Worm (Caenorhabditis elegans) whole organism, early embryonic: ENCODE results near the gene srab-8.

Experiments used
- F13C5.2 ChIP-seq: sonication (generic microtip); optimal IDR thresholded peaks from 2 replicates; lab custom pipeline; 2017; ENCODE audit warnings: mild to moderate bottlenecking, missing genetic modification characterization, inconsistent platforms, missing compliant biosample characterization
- ceh-36 ChIP-seq: sonication (generic microtip); optimal IDR thresholded peaks from 2 replicates; lab custom pipeline; 2016; ENCODE audit warnings: missing genetic modification characterization, inconsistent platforms, missing compliant biosample characterization
- flt-1 ChIP-seq: fragments of 200-800 bp; sonication (Bioruptor generic); IDR thresholded peaks from 2 replicates; pipeline ENCODE4 v1.3.6; 2022; ENCODE audit warnings: missing genetic modification characterization, missing compliant biosample characterization

- no peak for TF ChIP-seq flt-1 (GFP tag; lab: Robert Waterston, UW)
- TF ChIP-seq ceh-36 (tag; lab: Kevin White, UChicago): no peak
- TF ChIP-seq F13C5.2 (tag; lab: Kevin White, UChicago): no peak
Measured at ce11 chrV:3132116-3132515, 44.1 kb upstream of the srab-8 start.
